Worm (Caenorhabditis elegans): ENCODE measurements around the gene xpb-1.

The xpb-1 gene

ce11 chrIII:11554701-11555111 is 28.2 kb downstream of the xpb-1 start (continued):
- TF ChIP-seq spr-3 (GFP tag; optimal IDR thresholded peaks at IDR 0.05): no peak
- TF ChIP-seq F49E8.2 (tag; optimal IDR thresholded peaks at IDR 0.05; ENCODE audit: borderline replicate concordance): peak; percentile 26
- no peak for TF ChIP-seq lin-29 (GFP tag; IDR thresholded peaks at IDR 0.05)
- TF ChIP-seq nhr-42 (GFP tag; IDR thresholded peaks at IDR 0.05): no peak
- TF ChIP-seq hlh-11 (tag; optimal IDR thresholded peaks at IDR 0.05): no peak
- no peak for TF ChIP-seq lin-13 (GFP tag; optimal IDR thresholded peaks at IDR 0.05)
- no peak for TF ChIP-seq daf-12 (tag; optimal IDR thresholded peaks at IDR 0.05)
- TF ChIP-seq dmd-8 (GFP tag; IDR thresholded peaks at IDR 0.05): peak; percentile 79; the same call in 1 of the 2 replicates
- TF ChIP-seq F10B5.3 (tag; optimal IDR thresholded peaks at IDR 0.05): no peak
- peak; percentile 27; the same call in 1 of the 2 replicates for TF ChIP-seq dmd-6 (GFP tag; IDR thresholded peaks at IDR 0.05)
- TF ChIP-seq Y75B8A.6 (GFP tag; IDR thresholded peaks at IDR 0.05): no peak
- TF ChIP-seq pqm-1 (tag; optimal IDR thresholded peaks at IDR 0.05): no peak
- peak; percentile 38 for TF ChIP-seq dve-1 (tag; optimal IDR thresholded peaks at IDR 0.05; ENCODE audit: insufficient read depth)
- TF ChIP-seq nhr-48 (tag; optimal IDR thresholded peaks at IDR 0.05): no peak

DNA sequence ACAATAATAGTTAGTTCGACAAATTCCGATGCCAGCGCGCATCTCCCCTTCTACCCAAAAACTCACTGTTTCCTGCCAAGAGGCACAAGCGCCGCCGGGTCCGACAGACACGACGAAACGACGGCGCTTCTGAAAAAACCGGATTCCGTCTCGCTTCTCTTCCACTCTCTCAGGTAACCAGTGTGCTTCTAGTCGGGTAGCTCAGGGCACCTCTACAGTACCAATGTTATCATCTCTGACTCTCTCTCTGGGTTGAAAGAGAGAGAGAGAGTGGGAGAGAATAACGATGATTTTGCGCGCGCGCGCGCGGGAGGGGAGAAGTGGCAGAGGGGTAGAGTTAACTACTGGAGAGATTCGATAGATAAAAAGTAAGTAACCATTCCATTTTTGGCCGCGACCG is 30.4 kb downstream of the xpb-1 start:
- TF ChIP-seq nhr-25 (tag; optimal IDR thresholded peaks at IDR 0.05; ENCODE audit: borderline replicate concordance, insufficient read depth) (peak; percentile 35), zip-2 (tag; optimal IDR thresholded peaks at IDR 0.05) (no peak), hlh-30 (tag; optimal IDR thresholded peaks at IDR 0.05; ENCODE audit: insufficient read depth) (no peak), set-16 (GFP tag; IDR thresholded peaks at IDR 0.05) (peak; percentile 81), aha-1 (tag) (peak; percentile 5), unc-62 (GFP tag; optimal IDR thresholded peaks at IDR 0.05 in 1 of 2) (peak in 1 of 2 experiments; percentile 99), unc-62 (tag; optimal IDR thresholded peaks at IDR 0.05) (no peak)

DNA sequence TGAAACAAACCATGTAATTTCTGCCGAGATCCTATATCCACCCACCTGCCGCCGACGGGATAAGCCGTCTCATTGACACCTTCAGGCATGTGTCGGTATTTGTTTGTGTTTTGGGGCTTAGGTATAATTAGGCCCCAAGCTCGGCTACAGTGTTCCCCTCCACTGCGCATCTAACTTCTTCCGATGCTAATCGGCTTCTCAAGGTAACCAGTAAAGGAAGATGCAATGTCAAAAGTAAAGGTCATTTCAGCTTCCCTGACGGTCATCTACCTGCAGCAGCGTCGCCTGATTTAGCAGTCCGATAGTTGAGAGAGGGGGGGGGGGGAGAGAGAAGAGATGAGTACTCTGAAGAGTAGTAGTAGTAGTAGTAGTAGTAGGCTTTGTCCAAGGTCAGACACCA is 31.8 kb downstream of the xpb-1 start:
- TF ChIP-seq fkh-10 (GFP tag; optimal IDR thresholded peaks at IDR 0.05) (no peak), D1046.2 (GFP tag; IDR thresholded peaks at IDR 0.05) (no peak), nhr-28 (tag; optimal IDR thresholded peaks at IDR 0.05) (no peak), R02D3.7 (tag; optimal IDR thresholded peaks at IDR 0.05) (no peak), T26A8.4 (GFP tag; IDR thresholded peaks at IDR 0.05) (no peak), duxl-1 (tag; optimal IDR thresholded peaks at IDR 0.05; ENCODE audit: poor library complexity) (no peak), snpc-4 (tag; optimal IDR thresholded peaks at IDR 0.05) (no peak), lim-7 (GFP tag; IDR thresholded peaks at IDR 0.05) (no peak), nhr-25 (tag; optimal IDR thresholded peaks at IDR 0.05; ENCODE audit: borderline replicate concordance, insufficient read depth) (peak; percentile 49), ZK337.2 (GFP tag; IDR thresholded peaks at IDR 0.05) (no peak), set-16 (GFP tag; IDR thresholded peaks at IDR 0.05) (0 out of 2 replicates have a peak, but pooled peaks have one; percentile 7), vab-7 (GFP tag; IDR thresholded peaks at IDR 0.05) (no peak), jun-1 (tag; optimal IDR thresholded peaks at IDR 0.05) (no peak), ama-1 (optimal IDR thresholded peaks at IDR 0.05) (no peak), zfp-3 (GFP tag; conservative IDR thresholded peaks at IDR 0.05) (no peak), ceh-28 (tag; optimal IDR thresholded peaks at IDR 0.05) (no peak), dpl-1 (GFP tag; optimal IDR thresholded peaks at IDR 0.05) (no peak), lsy-2 (tag; optimal IDR thresholded peaks at IDR 0.05) (no peak), hlh-30 (tag; optimal IDR thresholded peaks at IDR 0.05; ENCODE audit: insufficient read depth) (no peak), lir-3 (tag; optimal IDR thresholded peaks at IDR 0.05) (no peak), madf-5 (GFP tag; IDR thresholded peaks at IDR 0.05) (no peak), pha-4 (GFP tag; IDR thresholded peaks at IDR 0.05) (no peak), pha-4 (tag; optimal IDR thresholded peaks at IDR 0.05) (no peak), hif-1 (tag; optimal IDR thresholded peaks at IDR 0.05) (no peak), lin-15B (tag; optimal IDR thresholded peaks at IDR 0.05) (no peak), dmd-8 (GFP tag; IDR thresholded peaks at IDR 0.05) (0 out of 2 replicates have a peak, but pooled peaks have one; percentile 24), nhr-42 (GFP tag; IDR thresholded peaks at IDR 0.05) (no peak), lin-38 (GFP tag; IDR thresholded peaks at IDR 0.05) (no peak)
